Fruit fly (Drosophila melanogaster) Kc167 (cell line): Measurements from ENCODE around the gene I-t.

Experiments used
- h ChIP-seq: fragments of >200 bp; optimal IDR thresholded peaks from 3 replicates; lab custom pipeline; 2018; ENCODE audit warnings: missing external identifiers
- psq ChIP-seq: fragments of >200 bp; optimal IDR thresholded peaks from 2 replicates; lab custom pipeline; 2017; ENCODE audit warnings: missing external identifiers

dm6 chr3R:11678016-11678415 lies 25.8 kb upstream of the I-t start, which contains the start of gene CG18476:
- TF ChIP-seq psq (lab: Kevin White, UChicago), result no peak
- no peak for TF ChIP-seq h (lab: Kevin White, UChicago)
